Fruit fly (Drosophila melanogaster) whole organism, pupa: ENCODE measurements around the gene caup.

Experiments
- CG13204 ChIP-seq: fragments of 200-800 bp; sonication (Bioruptor generic); optimal IDR thresholded peaks from 2 replicates; lab custom pipeline; 2018; ENCODE audit warnings: missing biosample characterization, mild to moderate bottlenecking, missing genetic modification characterization, moderate library complexity
- CG14655 ChIP-seq: fragments of 200-800 bp; sonication (Bioruptor generic); optimal IDR thresholded peaks from 3 replicates; lab custom pipeline; 2017; ENCODE audit warnings: mild to moderate bottlenecking, missing biosample characterization, missing genetic modification reagents, missing genetic modification characterization
- CG15710 ChIP-seq: fragments of 200-800 bp; sonication (Bioruptor generic); optimal IDR thresholded peaks from 2 replicates; lab custom pipeline; 2018; ENCODE audit warnings: missing biosample characterization, mild to moderate bottlenecking, missing genetic modification characterization, moderate library complexity
- CG17806 ChIP-seq: fragments of 200-800 bp; sonication (Bioruptor generic); optimal IDR thresholded peaks from 2 replicates; lab custom pipeline; 2018; ENCODE audit warnings: missing biosample characterization, mild to moderate bottlenecking, missing genetic modification characterization, moderate library complexity
- CG32121 ChIP-seq: fragments of 200-800 bp; sonication (Bioruptor generic); IDR thresholded peaks from 2 replicates; pipeline ENCODE4 v1.3.6; 2022; ENCODE audit warnings: missing biosample characterization, missing genetic modification characterization
- CG4496 ChIP-seq: fragments of 200-800 bp; sonication (Bioruptor generic); IDR thresholded peaks from 3 replicates; pipeline ENCODE4 v1.3.6; 2022; ENCODE audit warnings: missing biosample characterization, missing genetic modification characterization
- CG8301 ChIP-seq: fragments of 200-800 bp; sonication (Bioruptor generic); optimal IDR thresholded peaks from 2 replicates; lab custom pipeline; 2018; ENCODE audit warnings: missing biosample characterization, mild to moderate bottlenecking, missing genetic modification characterization
- D1 ChIP-seq: fragments of 200-800 bp; sonication (Bioruptor generic); optimal IDR thresholded peaks from 2 replicates; lab custom pipeline; 2018; ENCODE audit warnings: missing biosample characterization, mild to moderate bottlenecking, missing genetic modification characterization, moderate library complexity
- fd96Ca ChIP-seq: fragments of 200-800 bp; sonication (Bioruptor generic); IDR thresholded peaks from 3 replicates; pipeline ENCODE4 v1.3.6; 2022; ENCODE audit warnings: missing biosample characterization, missing genetic modification characterization
- gl ChIP-seq: fragments of 200-800 bp; sonication (Bioruptor generic); optimal IDR thresholded peaks from 2 replicates; lab custom pipeline; 2018; ENCODE audit warnings: missing biosample characterization, mild to moderate bottlenecking, missing genetic modification characterization

- TF ChIP-seq CG32121, result no peak
- TF ChIP-seq CG15710 (tag; lab: Kevin White, UChicago), result no peak
- no peak for TF ChIP-seq D1 (tag; lab: Kevin White, UChicago)
- TF ChIP-seq CG13204 (GFP tag; lab: Kevin White, UChicago), result no peak
- TF ChIP-seq CG8301, result no peak
- no peak for TF ChIP-seq fd96Ca
- TF ChIP-seq CG4496, result no peak
- TF ChIP-seq CG17806 (tag; lab: Kevin White, UChicago), result no peak
- TF ChIP-seq CG14655, result peak; percentile 15
- no peak for TF ChIP-seq gl (tag; lab: Kevin White, UChicago)
Measured at dm6 chr3L:12618824-12619370, 9.5 kb downstream of the caup start.
